Worm (Caenorhabditis elegans) whole organism, L3 larva: ENCODE results near the gene C06H2.2.

Experiments
- ZK546.5 ChIP-seq: sonication (generic microtip); optimal IDR thresholded peaks from 2 replicates; lab custom pipeline; 2017; ENCODE audit warnings: missing biosample characterization, missing genetic modification characterization
- aly-2 ChIP-seq: fragments of 150-350 bp; optimal IDR thresholded peaks from 2 replicates; lab custom pipeline; 2014; ENCODE audit warnings: missing biosample characterization, missing genetic modification characterization
- ama-1 ChIP-seq: fragments of 150-350 bp; optimal IDR thresholded peaks from 2 replicates; lab custom pipeline; 2018
- ceh-16 ChIP-seq: sonication (generic microtip); optimal IDR thresholded peaks from 2 replicates; lab custom pipeline; 2017; ENCODE audit warnings: missing biosample characterization, missing genetic modification characterization
- ceh-82 ChIP-seq: fragments of 150-350 bp; optimal IDR thresholded peaks from 2 replicates; lab custom pipeline; 2014; ENCODE audit warnings: missing biosample characterization, missing genetic modification characterization
- ceh-9 ChIP-seq: sonication (generic microtip); optimal IDR thresholded peaks from 2 replicates; lab custom pipeline; 2018; ENCODE audit warnings: missing biosample characterization, missing genetic modification characterization
- egl-27 ChIP-seq: sonication (generic microtip); optimal IDR thresholded peaks from 4 replicates; lab custom pipeline; 2017; ENCODE audit warnings: missing biosample characterization, missing genetic modification reagents, missing genetic modification characterization
- elt-1 ChIP-seq: fragments of 150-350 bp; optimal IDR thresholded peaks from 2 replicates; lab custom pipeline; 2014; ENCODE audit warnings: missing biosample characterization, missing genetic modification characterization
- elt-2 ChIP-seq: sonication (generic microtip); optimal IDR thresholded peaks from 2 replicates; lab custom pipeline; 2016; ENCODE audit warnings: missing genetic modification reagents, mild to moderate bottlenecking, missing genetic modification characterization, missing compliant biosample characterization
- eor-1 ChIP-seq, 2 experiments: fragments of 150-350 bp; optimal IDR thresholded peaks; 2 replicates each; lab custom pipeline; 2014 to 2018; ENCODE audit warnings: missing biosample characterization in 2 of 2, missing genetic modification characterization in 2 of 2
- fkh-10 ChIP-seq: sonication (generic microtip); optimal IDR thresholded peaks from 2 replicates; lab custom pipeline; 2017; ENCODE audit warnings: missing biosample characterization, missing genetic modification reagents, missing genetic modification characterization
- fos-1 ChIP-seq: fragments of 150-350 bp; optimal IDR thresholded peaks from 2 replicates; lab custom pipeline; 2014; ENCODE audit warnings: missing biosample characterization, missing genetic modification characterization
- hmg-11 ChIP-seq: sonication (generic microtip); optimal IDR thresholded peaks from 2 replicates; lab custom pipeline; 2016; ENCODE audit warnings: missing genetic modification characterization, missing compliant biosample characterization
- lin-15B ChIP-seq: fragments of 150-350 bp; optimal IDR thresholded peaks from 2 replicates; lab custom pipeline; 2014; ENCODE audit warnings: missing biosample characterization, missing genetic modification characterization
- lsy-12 ChIP-seq: sonication (generic microtip); optimal IDR thresholded peaks from 2 replicates; lab custom pipeline; 2016; ENCODE audit warnings: mild to moderate bottlenecking, missing genetic modification characterization, missing compliant biosample characterization
- mdl-1 ChIP-seq: fragments of 150-350 bp; optimal IDR thresholded peaks from 2 replicates; lab custom pipeline; 2014; ENCODE audit warnings: missing biosample characterization, missing genetic modification characterization
- mml-1 ChIP-seq: fragments of 150-350 bp; sonication (generic microtip); optimal IDR thresholded peaks from 3 replicates; lab custom pipeline; 2014; ENCODE audit warnings: missing biosample characterization, missing genetic modification characterization
- nfya-1 ChIP-seq: sonication (generic microtip); optimal IDR thresholded peaks from 2 replicates; lab custom pipeline; 2017; ENCODE audit warnings: missing genetic modification characterization, mild to moderate bottlenecking, missing compliant biosample characterization, antibody characterized with exemption, moderate library complexity; ENCODE audit not compliant: insufficient read depth
- nhr-12 ChIP-seq: fragments of 150-350 bp; optimal IDR thresholded peaks from 2 replicates; lab custom pipeline; 2014; ENCODE audit warnings: missing biosample characterization, missing genetic modification characterization
- nhr-23 ChIP-seq: fragments of 150-350 bp; optimal IDR thresholded peaks from 2 replicates; lab custom pipeline; 2014; ENCODE audit warnings: missing biosample characterization, missing genetic modification reagents, missing genetic modification characterization
- nhr-237 ChIP-seq: fragments of 150-350 bp; optimal IDR thresholded peaks from 2 replicates; lab custom pipeline; 2014; ENCODE audit warnings: missing biosample characterization, missing genetic modification characterization
- nhr-25 ChIP-seq: sonication (generic microtip); optimal IDR thresholded peaks from 2 replicates; lab custom pipeline; 2017; ENCODE audit warnings: missing biosample characterization, missing genetic modification characterization
- nhr-28 ChIP-seq: fragments of 150-350 bp; optimal IDR thresholded peaks from 2 replicates; lab custom pipeline; 2014; ENCODE audit warnings: missing biosample characterization, missing genetic modification characterization
- nhr-43 ChIP-seq: sonication (generic microtip); optimal IDR thresholded peaks from 2 replicates; lab custom pipeline; 2016; ENCODE audit warnings: mild to moderate bottlenecking, missing genetic modification characterization, missing compliant biosample characterization; ENCODE audit not compliant: poor library complexity, severe bottlenecking
- nhr-67 ChIP-seq: fragments of 150-350 bp; optimal IDR thresholded peaks from 2 replicates; lab custom pipeline; 2014; ENCODE audit warnings: missing biosample characterization, missing genetic modification characterization
- nhr-76 ChIP-seq: fragments of 150-350 bp; sonication (generic microtip); optimal IDR thresholded peaks from 5 replicates; lab custom pipeline; 2014; ENCODE audit warnings: missing biosample characterization, missing genetic modification characterization
- nhr-77 ChIP-seq: fragments of 150-350 bp; optimal IDR thresholded peaks from 2 replicates; lab custom pipeline; 2014; ENCODE audit warnings: missing biosample characterization, missing genetic modification characterization
- pha-4 ChIP-seq: fragments of 150-350 bp; optimal IDR thresholded peaks from 2 replicates; lab custom pipeline; 2014; ENCODE audit warnings: missing biosample characterization, missing genetic modification reagents, missing genetic modification characterization
- sea-2 ChIP-seq: fragments of 150-350 bp; sonication (generic microtip); optimal IDR thresholded peaks from 4 replicates; lab custom pipeline; 2014; ENCODE audit warnings: missing biosample characterization, missing genetic modification reagents, missing genetic modification characterization
- skn-1 ChIP-seq: fragments of 150-350 bp; optimal IDR thresholded peaks from 2 replicates; lab custom pipeline; 2014; ENCODE audit warnings: missing biosample characterization, missing genetic modification characterization
- snpc-4 ChIP-seq: fragments of 150-350 bp; optimal IDR thresholded peaks from 2 replicates; lab custom pipeline; 2014; ENCODE audit warnings: missing biosample characterization, missing genetic modification characterization
- tbx-2 ChIP-seq: sonication (generic microtip); optimal IDR thresholded peaks from 2 replicates; lab custom pipeline; 2016; ENCODE audit warnings: mild to moderate bottlenecking, missing genetic modification characterization, missing compliant biosample characterization
- unc-62 ChIP-seq: fragments of 150-350 bp; sonication (generic microtip); optimal IDR thresholded peaks from 4 replicates; lab custom pipeline; 2014; ENCODE audit warnings: missing biosample characterization, missing genetic modification reagents, missing genetic modification characterization
- zag-1 ChIP-seq: fragments of 150-350 bp; optimal IDR thresholded peaks from 2 replicates; lab custom pipeline; 2014; ENCODE audit warnings: missing biosample characterization, missing genetic modification characterization
- ztf-11 ChIP-seq: fragments of 150-350 bp; optimal IDR thresholded peaks from 2 replicates; lab custom pipeline; 2014; ENCODE audit warnings: missing biosample characterization, missing genetic modification characterization
- ztf-4 ChIP-seq: fragments of 150-350 bp; optimal IDR thresholded peaks from 2 replicates; lab custom pipeline; 2014; ENCODE audit warnings: missing biosample characterization, missing genetic modification characterization

The C06H2.2 gene

DNA sequence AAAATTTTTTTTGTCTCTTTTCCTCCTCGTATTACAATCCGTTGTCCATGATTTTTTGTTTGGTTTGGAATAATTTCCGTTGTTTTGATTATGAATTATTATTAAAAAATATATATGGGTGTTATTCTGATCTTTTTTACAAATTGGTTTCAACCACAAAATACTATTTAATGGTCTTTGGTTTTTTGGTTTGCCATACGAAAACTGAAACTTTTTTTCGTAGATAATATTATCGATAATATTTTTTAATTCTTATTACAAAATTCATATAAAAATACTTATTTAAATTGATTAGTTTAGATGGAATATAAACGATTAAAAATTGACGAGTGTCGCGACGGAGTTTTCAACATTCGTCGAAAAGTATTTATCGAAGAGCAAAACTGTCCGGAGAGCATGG is 2.2 kb downstream of the C06H2.2 start, which contains the start of gene jmjd-5:
Gene jmjd-5 (plus strand): TSS at position 301 of the 400 bp plus-strand sequence.
- no peak for TF ChIP-seq zag-1

ce11 chrV:11131801-11132200 is 6.8 kb downstream of the C06H2.2 start:
- TF ChIP-seq nhr-23 (tag; lab: Kevin White, UChicago) (no peak), skn-1 (tag; lab: Kevin White, UChicago) (no peak), nhr-12 (tag; lab: Kevin White, UChicago) (no peak), nhr-76 (tag; lab: Kevin White, UChicago) (no peak), ceh-9 (tag; lab: Kevin White, UChicago) (no peak), nfya-1 (no peak), ceh-16 (tag; lab: Kevin White, UChicago) (no peak), tbx-2 (tag; lab: Kevin White, UChicago) (no peak), nhr-67 (tag; lab: Kevin White, UChicago) (no peak), eor-1 (tag; optimal IDR thresholded peaks at IDR 0.05; lab: Kevin White, UChicago) (no peak), mdl-1 (tag; lab: Kevin White, UChicago) (no peak), zag-1 (no peak), ama-1 (lab: Kevin White, UChicago) (no peak)

ce11 chrV:11133516-11133915 is 8.5 kb downstream of the C06H2.2 start:
- TF ChIP-seq nhr-67 (tag; lab: Kevin White, UChicago) (no peak), ama-1 (lab: Kevin White, UChicago) (no peak), nhr-28 (tag; lab: Kevin White, UChicago) (no peak), elt-2 (tag; lab: Kevin White, UChicago) (no peak), ztf-4 (tag; lab: Kevin White, UChicago) (no peak)

DNA sequence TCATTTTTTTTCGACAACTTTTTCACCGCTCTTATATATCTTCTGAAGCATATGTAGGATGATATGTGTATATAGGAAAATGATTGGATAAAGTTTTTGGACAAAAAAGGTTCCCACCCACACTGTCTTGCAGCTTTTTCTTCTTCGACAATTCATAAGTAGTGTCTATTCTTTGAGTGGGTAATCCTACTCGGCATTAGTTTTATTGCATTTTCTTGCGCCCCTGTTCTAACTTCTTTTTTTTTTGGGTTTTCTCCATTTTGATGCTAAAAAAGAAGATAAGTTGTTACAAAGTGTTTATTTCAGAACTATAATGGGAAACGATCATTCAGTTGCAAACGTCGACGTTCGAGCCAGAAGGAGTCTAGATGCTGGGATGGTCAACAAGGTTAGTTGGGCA is 9.3 kb downstream of the C06H2.2 start, which contains the start of gene glb-3:
Gene glb-3 (plus strand): TSS at position 301 of the 400 bp plus-strand sequence.
- TF ChIP-seq nhr-23 (tag; lab: Kevin White, UChicago) (no peak), nhr-43 (tag; lab: Kevin White, UChicago) (no peak), ceh-82 (tag; lab: Kevin White, UChicago) (no peak), aly-2 (tag; lab: Kevin White, UChicago) (no peak), elt-1 (tag; lab: Kevin White, UChicago) (no peak)

- TF ChIP-seq mml-1 (no peak), aly-2 (tag; lab: Kevin White, UChicago) (no peak), ztf-11 (tag; lab: Kevin White, UChicago) (no peak), nfya-1 (peak; percentile 26), elt-2 (tag; lab: Kevin White, UChicago) (peak; percentile 40), nhr-77 (tag; lab: Kevin White, UChicago) (no peak), hmg-11 (tag; lab: Kevin White, UChicago) (no peak), ceh-82 (tag; lab: Kevin White, UChicago) (no peak), ceh-16 (tag; lab: Kevin White, UChicago) (no peak), snpc-4 (tag; lab: Kevin White, UChicago) (peak; percentile 4), fos-1 (tag; lab: Kevin White, UChicago) (no peak), sea-2 (GFP tag; lab: Kevin White, UChicago) (no peak), egl-27 (no peak), lin-15B (tag; lab: Kevin White, UChicago) (peak; percentile 0), nhr-12 (tag; lab: Kevin White, UChicago) (no peak), pha-4 (peak; percentile 62)
Measured at ce11 chrV:11140326-11140725, 15.3 kb downstream of the C06H2.2 start.

- TF ChIP-seq aly-2 (tag; lab: Kevin White, UChicago), result no peak
- TF ChIP-seq ztf-4 (tag; lab: Kevin White, UChicago), result no peak
- no peak for TF ChIP-seq fkh-10 (GFP tag; lab: Kevin White, UChicago)
- no peak for TF ChIP-seq fos-1 (tag; lab: Kevin White, UChicago)
- TF ChIP-seq tbx-2 (tag; lab: Kevin White, UChicago), result no peak
- no peak for TF ChIP-seq lsy-12 (tag; lab: Kevin White, UChicago)
- no peak for TF ChIP-seq ZK546.5 (tag; lab: Kevin White, UChicago)
- no peak for TF ChIP-seq nhr-76 (tag; lab: Kevin White, UChicago)
- TF ChIP-seq ceh-16 (tag; lab: Kevin White, UChicago), result no peak
- no peak for TF ChIP-seq pha-4
- TF ChIP-seq elt-2 (tag; lab: Kevin White, UChicago), result no peak
- TF ChIP-seq ztf-11 (tag; lab: Kevin White, UChicago), result no peak
- no peak for TF ChIP-seq unc-62
- no peak for TF ChIP-seq nhr-25 (tag; lab: Kevin White, UChicago)
- TF ChIP-seq ceh-9 (tag; lab: Kevin White, UChicago), result no peak
- TF ChIP-seq nhr-237 (tag; lab: Kevin White, UChicago), result no peak
- no peak for TF ChIP-seq nhr-12 (tag; lab: Kevin White, UChicago)
Measured at ce11 chrV:11141179-11141578, 16.2 kb downstream of the C06H2.2 start, which contains the start of gene folt-1. TSS of gene folt-1 (plus strand) at chrV:11141479.
